Fruit fly (Drosophila melanogaster): ENCODE data around the gene CG13738.

Gene CG13738

dm6 chr3L:13957212-13957668, 16.0 kb downstream of the CG13738 start (continued):
- no peak for TF ChIP-seq CG7963 (GFP tag; IDR thresholded peaks at IDR 0.05; ENCODE audit: partially characterized antibody)
- no peak for TF ChIP-seq MESR4 (GFP tag; optimal IDR thresholded peaks at IDR 0.05)
- no peak for TF ChIP-seq CG13287 (GFP tag; IDR thresholded peaks at IDR 0.05; ENCODE audit: partially characterized antibody)
- TF ChIP-seq Hr39 (optimal IDR thresholded peaks at IDR 0.05): no peak
- TF ChIP-seq CG12391 (tag; optimal IDR thresholded peaks at IDR 0.05): peak; percentile 82
- TF ChIP-seq tx (GFP tag; optimal IDR thresholded peaks at IDR 0.05): no peak
- TF ChIP-seq HHEX (GFP tag; optimal IDR thresholded peaks at IDR 0.05): peak; percentile 57
- TF ChIP-seq hb (GFP tag; IDR thresholded peaks at IDR 0.05; ENCODE audit: partially characterized antibody): no peak
- TF ChIP-seq cas (GFP tag; IDR thresholded peaks at IDR 0.05): no peak
- TF ChIP-seq dysf (GFP tag; IDR thresholded peaks at IDR 0.05): peak; percentile 51
- TF ChIP-seq zfh2 (GFP tag; optimal IDR thresholded peaks at IDR 0.05): no peak
- TF ChIP-seq twi (tag; optimal IDR thresholded peaks at IDR 0.05): peak; percentile 16
- peak; percentile 4 for TF ChIP-seq CG4854 (GFP tag; optimal IDR thresholded peaks at IDR 0.05)
- TF ChIP-seq gfzf (GFP tag; optimal IDR thresholded peaks at IDR 0.05): no peak
- no peak for TF ChIP-seq Gsc (GFP tag; IDR thresholded peaks at IDR 0.05)
- TF ChIP-seq CG10959 (GFP tag; IDR thresholded peaks at IDR 0.05): 0 out of 2 replicates have a peak, but pooled peaks have one; percentile 35
- peak; percentile 20 for TF ChIP-seq Sry-β (GFP tag; optimal IDR thresholded peaks at IDR 0.05)
- TF ChIP-seq croc (GFP tag; conservative IDR thresholded peaks at IDR 0.05): no peak; the same call in 1 of the 3 replicates
- peak; percentile 71 for TF ChIP-seq CG13424 (tag; optimal IDR thresholded peaks at IDR 0.05)
- peak; percentile 24 for TF ChIP-seq NfI (GFP tag; optimal IDR thresholded peaks at IDR 0.05)
- TF ChIP-seq zen (tag; optimal IDR thresholded peaks at IDR 0.05): peak; percentile 78
- TF ChIP-seq Elba2 (GFP tag; optimal IDR thresholded peaks at IDR 0.05): no peak
- TF ChIP-seq Trl (optimal IDR thresholded peaks at IDR 0.05): no peak
- no peak for TF ChIP-seq Trl (GFP tag; optimal IDR thresholded peaks at IDR 0.05)
- TF ChIP-seq HLH3B (GFP tag; IDR thresholded peaks at IDR 0.05): peak; percentile 26; the same call in 1 of the 2 replicates
- TF ChIP-seq dan (GFP tag; IDR thresholded peaks at IDR 0.05): no peak
- no peak for TF ChIP-seq CG3838 (GFP tag; optimal IDR thresholded peaks at IDR 0.05)
- TF ChIP-seq MTF-1 (GFP tag; optimal IDR thresholded peaks at IDR 0.05; ENCODE audit: borderline replicate concordance): no peak
- TF ChIP-seq CG16779 (GFP tag; IDR thresholded peaks at IDR 0.05): no peak
- TF ChIP-seq zf30C (GFP tag; optimal IDR thresholded peaks at IDR 0.05): peak; percentile 44
- TF ChIP-seq CG6765 (GFP tag; optimal IDR thresholded peaks at IDR 0.05): no peak
- peak; percentile 39 for TF ChIP-seq CG8359 (GFP tag; optimal IDR thresholded peaks at IDR 0.05; ENCODE audit: borderline replicate concordance)
- TF ChIP-seq CG30403 (GFP tag; optimal IDR thresholded peaks at IDR 0.05): peak; percentile 83
- TF ChIP-seq CG11085 (GFP tag; IDR thresholded peaks at IDR 0.05): no peak
- TF ChIP-seq sna (GFP tag; IDR thresholded peaks at IDR 0.05; ENCODE audit: partially characterized antibody): no peak
- peak; percentile 52 for TF ChIP-seq Fer3 (tag; optimal IDR thresholded peaks at IDR 0.05)
- no peak for TF ChIP-seq ab (GFP tag; optimal IDR thresholded peaks at IDR 0.05)
- peak; percentile 40; the same call in 1 of the 2 replicates for TF ChIP-seq Drgx (GFP tag; IDR thresholded peaks at IDR 0.05)
- TF ChIP-seq rib (GFP tag; IDR thresholded peaks at IDR 0.05): no peak
- no peak for TF ChIP-seq peb (GFP tag; IDR thresholded peaks at IDR 0.05)
- peak; percentile 37 for TF ChIP-seq CG2120 (GFP tag; optimal IDR thresholded peaks at IDR 0.05)
- TF ChIP-seq dmrt99B (tag; optimal IDR thresholded peaks at IDR 0.05): peak; percentile 84
- no peak for TF ChIP-seq D (optimal IDR thresholded peaks at IDR 0.05)
- TF ChIP-seq D (GFP tag; optimal IDR thresholded peaks at IDR 0.05): peak; percentile 87
- no peak for TF ChIP-seq CG14965 (GFP tag; optimal IDR thresholded peaks at IDR 0.05; ENCODE audit: borderline replicate concordance)
- TF ChIP-seq kay (GFP tag; optimal IDR thresholded peaks at IDR 0.05): peak; percentile 18
- TF ChIP-seq stc (GFP tag; IDR thresholded peaks at IDR 0.05): no peak
- TF ChIP-seq CG1647 (GFP tag; optimal IDR thresholded peaks at IDR 0.05): no peak
- peak; percentile 10 for TF ChIP-seq CG4617 (GFP tag; optimal IDR thresholded peaks at IDR 0.05; ENCODE audit: borderline replicate concordance)
- TF ChIP-seq CG31388 (GFP tag; optimal IDR thresholded peaks at IDR 0.05): peak; percentile 60
- TF ChIP-seq CG16813 (GFP tag; IDR thresholded peaks at IDR 0.05; ENCODE audit: partially characterized antibody): no peak

All from whole organism, embryonic.